Fruit fly (Drosophila melanogaster): ENCODE data around the gene CG31538.

CG31538 gene

DNA sequence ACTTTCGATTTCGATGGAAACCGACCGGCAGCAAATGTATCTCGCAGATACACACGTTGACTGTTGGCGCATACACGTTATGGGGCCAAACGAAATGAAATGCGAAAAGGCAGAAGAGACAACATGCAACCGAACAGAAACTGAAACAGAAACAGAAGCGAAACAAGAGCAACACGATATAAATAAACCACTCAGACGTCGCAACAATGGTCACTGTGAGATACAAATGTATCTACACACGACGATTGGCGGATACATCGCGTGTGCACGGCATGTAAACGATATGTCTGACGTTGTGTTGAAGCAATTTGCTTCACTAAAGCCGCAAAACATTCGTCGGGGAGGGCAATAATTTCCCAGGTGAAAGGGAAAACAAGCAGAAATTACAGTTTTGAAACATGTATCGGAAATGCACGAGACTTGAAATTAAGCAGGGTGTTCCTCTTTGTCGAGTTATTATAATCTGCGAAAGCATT is 40.1 kb upstream of the CG31538 start:
- TF ChIP-seq CG4496 (GFP tag; IDR thresholded peaks at IDR 0.05) (0 out of 3 replicates have a peak, but pooled peaks have one; percentile 23), EcR (GFP tag; optimal IDR thresholded peaks at IDR 0.05) (peak; percentile 42), Ets98B (GFP tag; IDR thresholded peaks at IDR 0.05) (peak; percentile 23; the same call in 1 of the 2 replicates), CG32121 (GFP tag; IDR thresholded peaks at IDR 0.05) (0 out of 2 replicates have a peak, but pooled peaks have one; percentile 8), D1 (tag; optimal IDR thresholded peaks at IDR 0.05) (no peak), CG12605 (GFP tag; IDR thresholded peaks at IDR 0.05) (no peak), CG8159 (tag; optimal IDR thresholded peaks at IDR 0.05) (no peak), CG8301 (tag; optimal IDR thresholded peaks at IDR 0.05) (no peak)

dm6 chr3R:5316790-5317189 is 39.2 kb upstream of the CG31538 start:
- no peak for TF ChIP-seq CG12605 (GFP tag; IDR thresholded peaks at IDR 0.05)
- TF ChIP-seq EcR (GFP tag; optimal IDR thresholded peaks at IDR 0.05), result peak; percentile 87
- peak; percentile 48; the same call in 1 of the 3 replicates for TF ChIP-seq CG4496 (GFP tag; IDR thresholded peaks at IDR 0.05)

- TF ChIP-seq CG4496 (GFP tag; IDR thresholded peaks at IDR 0.05), result no peak
- no peak for TF ChIP-seq CG9948 (tag; optimal IDR thresholded peaks at IDR 0.05)
- no peak for TF ChIP-seq CG14655 (GFP tag; optimal IDR thresholded peaks at IDR 0.05)
- no peak for TF ChIP-seq Pif1B (GFP tag; optimal IDR thresholded peaks at IDR 0.05)
- TF ChIP-seq rn (GFP tag; IDR thresholded peaks at IDR 0.05), result no peak
- TF ChIP-seq CG8159 (tag; optimal IDR thresholded peaks at IDR 0.05), result no peak
- no peak for TF ChIP-seq Snoo (tag; optimal IDR thresholded peaks at IDR 0.05)
- no peak for TF ChIP-seq fd96Ca (GFP tag; IDR thresholded peaks at IDR 0.05)
- no peak for TF ChIP-seq Ets98B (GFP tag; IDR thresholded peaks at IDR 0.05)
- no peak for TF ChIP-seq EcR (GFP tag; optimal IDR thresholded peaks at IDR 0.05)
- TF ChIP-seq CG32121 (GFP tag; IDR thresholded peaks at IDR 0.05), result no peak
- TF ChIP-seq CG12605 (GFP tag; IDR thresholded peaks at IDR 0.05), result no peak
- TF ChIP-seq CG17806 (tag; optimal IDR thresholded peaks at IDR 0.05), result no peak
- TF ChIP-seq gl (tag; optimal IDR thresholded peaks at IDR 0.05), result no peak
- no peak for TF ChIP-seq CG34367 (tag; optimal IDR thresholded peaks at IDR 0.05)
- TF ChIP-seq CG8301 (tag; optimal IDR thresholded peaks at IDR 0.05), result no peak
Observed at dm6 chr3R:5315871-5316270, 38.2 kb upstream of the CG31538 start.

DNA sequence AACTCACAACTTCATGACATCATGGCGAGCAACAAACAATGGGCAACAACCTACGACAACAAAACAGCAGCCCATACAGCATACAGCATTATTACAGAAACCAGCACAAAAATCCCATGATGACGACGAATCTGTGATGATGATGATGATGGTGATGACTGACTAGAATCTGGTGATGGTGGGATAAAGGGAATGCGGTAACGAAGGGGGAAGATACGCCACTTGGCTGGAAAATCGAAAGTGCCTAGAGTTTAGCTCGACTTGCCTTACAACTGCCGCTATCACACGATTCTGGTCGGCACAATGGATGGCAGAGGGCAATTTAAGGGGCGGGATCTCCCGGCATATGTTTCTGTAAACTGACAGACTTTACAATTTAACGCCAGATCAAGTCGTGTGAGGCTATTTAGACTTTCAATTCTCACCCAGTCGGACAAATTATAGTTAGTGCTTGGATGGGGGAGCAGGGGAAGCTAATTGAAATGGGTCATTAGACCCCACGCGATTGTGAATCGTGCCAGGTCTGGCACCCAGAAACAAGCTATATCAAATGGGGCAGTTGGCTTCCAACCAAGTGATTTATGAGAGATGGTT is 37.5 kb upstream of the CG31538 start:
- TF ChIP-seq EcR (GFP tag; optimal IDR thresholded peaks at IDR 0.05) (peak; percentile 73), fd96Ca (GFP tag; IDR thresholded peaks at IDR 0.05) (no peak)

DNA sequence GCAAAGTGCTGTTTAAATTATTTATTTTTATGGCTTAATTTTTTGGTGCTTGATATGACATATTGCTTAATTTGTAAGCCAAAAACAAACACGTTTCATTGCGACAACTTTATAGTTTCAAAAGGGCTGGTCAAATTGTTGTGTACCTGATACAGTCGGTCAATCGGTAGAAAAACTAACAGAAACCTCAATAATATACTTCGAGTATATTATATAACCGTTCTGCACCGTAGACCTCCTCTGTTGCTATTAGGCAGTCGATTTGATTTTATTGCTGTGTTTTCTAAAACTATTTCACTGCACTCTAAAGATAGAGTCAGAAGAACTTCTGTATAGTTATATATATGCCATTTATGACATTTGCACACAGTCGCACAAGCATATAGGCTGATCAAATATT is 32.6 kb upstream of the CG31538 start:
- TF ChIP-seq Pif1B (GFP tag; optimal IDR thresholded peaks at IDR 0.05) (no peak), CG14655 (GFP tag; optimal IDR thresholded peaks at IDR 0.05) (no peak), CG4496 (GFP tag; IDR thresholded peaks at IDR 0.05) (no peak), CG32121 (GFP tag; IDR thresholded peaks at IDR 0.05) (no peak), CG17806 (tag; optimal IDR thresholded peaks at IDR 0.05) (no peak), Snoo (tag; optimal IDR thresholded peaks at IDR 0.05) (no peak)

dm6 chr3R:5309234-5309798 is 31.7 kb upstream of the CG31538 start:
- TF ChIP-seq EcR (GFP tag; optimal IDR thresholded peaks at IDR 0.05), result no peak
- TF ChIP-seq CG15710 (tag; optimal IDR thresholded peaks at IDR 0.05), result no peak
- TF ChIP-seq rn (GFP tag; IDR thresholded peaks at IDR 0.05), result no peak
- TF ChIP-seq CG10348 (GFP tag; IDR thresholded peaks at IDR 0.05), result no peak
- TF ChIP-seq CG14655 (GFP tag; optimal IDR thresholded peaks at IDR 0.05), result no peak
- no peak for TF ChIP-seq CG4496 (GFP tag; IDR thresholded peaks at IDR 0.05)
- no peak for TF ChIP-seq CG8301 (tag; optimal IDR thresholded peaks at IDR 0.05)
- no peak for TF ChIP-seq Pif1B (GFP tag; optimal IDR thresholded peaks at IDR 0.05)
- TF ChIP-seq CG34367 (tag; optimal IDR thresholded peaks at IDR 0.05), result no peak
- no peak for TF ChIP-seq CG13204 (GFP tag; optimal IDR thresholded peaks at IDR 0.05)
- TF ChIP-seq CG9948 (tag; optimal IDR thresholded peaks at IDR 0.05), result no peak
- no peak for TF ChIP-seq CG32121 (GFP tag; IDR thresholded peaks at IDR 0.05)
- TF ChIP-seq Ets98B (GFP tag; IDR thresholded peaks at IDR 0.05), result no peak
- TF ChIP-seq gl (tag; optimal IDR thresholded peaks at IDR 0.05), result no peak
- no peak for TF ChIP-seq CG17806 (tag; optimal IDR thresholded peaks at IDR 0.05)
- TF ChIP-seq CG12605 (GFP tag; IDR thresholded peaks at IDR 0.05), result no peak
- TF ChIP-seq fd96Ca (GFP tag; IDR thresholded peaks at IDR 0.05), result no peak
- no peak for TF ChIP-seq CG8159 (tag; optimal IDR thresholded peaks at IDR 0.05)

dm6 chr3R:5308137-5308797 is 30.6 kb upstream of the CG31538 start:
- TF ChIP-seq fd96Ca (GFP tag; IDR thresholded peaks at IDR 0.05) (no peak), rn (GFP tag; IDR thresholded peaks at IDR 0.05) (no peak), gl (tag; optimal IDR thresholded peaks at IDR 0.05) (peak; percentile 23), CG34367 (tag; optimal IDR thresholded peaks at IDR 0.05) (no peak), CG8159 (tag; optimal IDR thresholded peaks at IDR 0.05) (no peak)

Measured in whole organism, pupa.